Worm (Caenorhabditis elegans): ENCODE measurements around the gene adt-3.

adt-3 gene

ce11 chrX:3931350-3931749 is at the start of gene adt-3:
Gene adt-3, plus strand, starts transcription at chrX:3931650.
- no peak for TF ChIP-seq fkh-10 (GFP tag; optimal IDR thresholded peaks at IDR 0.05)
- TF ChIP-seq zip-4 (GFP tag; optimal IDR thresholded peaks at IDR 0.05) = no peak
- no peak for TF ChIP-seq ceh-90 (tag; optimal IDR thresholded peaks at IDR 0.05)
- no peak for TF ChIP-seq efl-3 (GFP tag; optimal IDR thresholded peaks at IDR 0.05)
- no peak for TF ChIP-seq ztf-11 (tag; optimal IDR thresholded peaks at IDR 0.05)
- TF ChIP-seq Y116A8C.19 (tag; optimal IDR thresholded peaks at IDR 0.05; ENCODE audit: borderline replicate concordance) = no peak
- no peak for TF ChIP-seq nhr-237 (tag; optimal IDR thresholded peaks at IDR 0.05)
- no peak for TF ChIP-seq unc-98 (GFP tag; IDR thresholded peaks at IDR 0.05)
- no peak for TF ChIP-seq nhr-12 (tag; optimal IDR thresholded peaks at IDR 0.05)
- no peak for TF ChIP-seq nhr-71 (tag; optimal IDR thresholded peaks at IDR 0.05)

ce11 chrX:3887595-3887994 is 43.9 kb upstream of the adt-3 start:
- TF ChIP-seq zip-4 (GFP tag; optimal IDR thresholded peaks at IDR 0.05) (no peak), nhr-71 (tag; optimal IDR thresholded peaks at IDR 0.05) (no peak), nhr-28 (tag; optimal IDR thresholded peaks at IDR 0.05) (no peak), unc-62 (GFP tag; optimal IDR thresholded peaks at IDR 0.05) (no peak), pax-3 (tag; optimal IDR thresholded peaks at IDR 0.05) (no peak)

ce11 chrX:3895577-3895976 is 35.9 kb upstream of the adt-3 start, which contains the start of gene F47F2.3:
Gene F47F2.3, minus strand, starts transcription at chrX:3895677.
- TF ChIP-seq tlp-1 (tag; optimal IDR thresholded peaks at IDR 0.05) (no peak), mep-1 (tag; optimal IDR thresholded peaks at IDR 0.05) (no peak)

- TF ChIP-seq rnt-1 (tag; optimal IDR thresholded peaks at IDR 0.05) (peak; percentile 4), unc-30 (tag; optimal IDR thresholded peaks at IDR 0.05) (peak; percentile 63), unc-86 (tag; optimal IDR thresholded peaks at IDR 0.05) (no peak), fkh-8 (tag; optimal IDR thresholded peaks at IDR 0.05) (peak; percentile 23), nhr-19 (GFP tag; conservative IDR thresholded peaks at IDR 0.05) (no peak), lin-14 (GFP tag; optimal IDR thresholded peaks at IDR 0.05) (peak; percentile 8), efl-1 (optimal IDR thresholded peaks at IDR 0.05) (no peak), efl-1 (GFP tag; optimal IDR thresholded peaks at IDR 0.05 in 1 of 2) (peak in 1 of 2 experiments; percentile 77)
Observed at ce11 chrX:3898255-3899177, 32.9 kb upstream of the adt-3 start.

- TF ChIP-seq rnt-1 (tag; optimal IDR thresholded peaks at IDR 0.05) (peak; percentile 82), ama-1 (optimal IDR thresholded peaks at IDR 0.05) (no peak), nhr-71 (tag; optimal IDR thresholded peaks at IDR 0.05) (peak; percentile 65), lsy-2 (tag; optimal IDR thresholded peaks at IDR 0.05) (peak in 1 of 2 experiments; percentile 26), unc-98 (GFP tag; IDR thresholded peaks at IDR 0.05) (no peak), lin-14 (GFP tag; optimal IDR thresholded peaks at IDR 0.05) (peak; percentile 62), hlh-17 (GFP tag; optimal IDR thresholded peaks at IDR 0.05; ENCODE audit: borderline replicate concordance) (no peak), grh-1 (GFP tag; IDR thresholded peaks at IDR 0.05) (no peak), nhr-76 (tag; optimal IDR thresholded peaks at IDR 0.05) (no peak), unc-130 (tag; optimal IDR thresholded peaks at IDR 0.05) (peak; percentile 13), C16A3.4 (tag; optimal IDR thresholded peaks at IDR 0.05) (no peak), mep-1 (tag; optimal IDR thresholded peaks at IDR 0.05) (no peak), swsn-7 (tag; optimal IDR thresholded peaks at IDR 0.05) (peak; percentile 1), nhr-84 (tag; optimal IDR thresholded peaks at IDR 0.05) (no peak), nhr-19 (GFP tag; conservative IDR thresholded peaks at IDR 0.05) (peak; percentile 53), snu-23 (GFP tag; optimal IDR thresholded peaks at IDR 0.05) (peak; percentile 34)
Observed at ce11 chrX:3900715-3901114, 30.7 kb upstream of the adt-3 start.

All from whole organism, L1 larva.